Worm (Caenorhabditis elegans) whole organism, L1 larva: ENCODE results near the gene flor-1.

Experiments used
- C04F5.9 ChIP-seq: sonication (generic microtip); optimal IDR thresholded peaks from 2 replicates; lab custom pipeline; 2016; ENCODE audit warnings: missing genetic modification characterization, missing compliant biosample characterization
- F16B12.6 ChIP-seq: fragments of 150-350 bp; optimal IDR thresholded peaks from 2 replicates; lab custom pipeline; 2014; ENCODE audit warnings: missing biosample characterization, missing genetic modification characterization
- Y116A8C.19 ChIP-seq: sonication (generic microtip); optimal IDR thresholded peaks from 2 replicates; lab custom pipeline; 2016; ENCODE audit warnings: missing compliant biosample characterization, missing genetic modification characterization, borderline replicate concordance
- alr-1 ChIP-seq: fragments of 200-800 bp; sonication (Bioruptor generic); optimal IDR thresholded peaks from 2 replicates; lab custom pipeline; 2018; ENCODE audit warnings: borderline replicate concordance, mild to moderate bottlenecking, missing genetic modification characterization, missing compliant biosample characterization
- blmp-1 ChIP-seq: fragments of 150-350 bp; optimal IDR thresholded peaks from 2 replicates; lab custom pipeline; 2014; ENCODE audit warnings: missing biosample characterization, missing genetic modification characterization
- ceh-63 ChIP-seq: fragments of 200-800 bp; sonication (Bioruptor generic); optimal IDR thresholded peaks from 2 replicates; lab custom pipeline; 2018; ENCODE audit warnings: mild to moderate bottlenecking, missing genetic modification characterization, missing compliant biosample characterization
- ceh-8 ChIP-seq: fragments of 200-800 bp; sonication (Bioruptor generic); optimal IDR thresholded peaks from 2 replicates; lab custom pipeline; 2018; ENCODE audit warnings: mild to moderate bottlenecking, missing genetic modification characterization, moderate library complexity, missing compliant biosample characterization
- ceh-82 ChIP-seq, 3 experiments: fragments of 150-350 bp in 1 of 3; sonication (generic microtip) in 2 of 3; optimal IDR thresholded peaks; 2 replicates each; lab custom pipeline; 2014 to 2017; ENCODE audit warnings: missing biosample characterization in 3 of 3, missing genetic modification characterization in 3 of 3
- ceh-88 ChIP-seq: fragments of 200-800 bp; sonication (Bioruptor generic); IDR thresholded peaks from 2 replicates; pipeline ENCODE4 v1.3.6; 2022; ENCODE audit warnings: missing genetic modification characterization, missing compliant biosample characterization
- ceh-90 ChIP-seq: sonication (generic microtip); optimal IDR thresholded peaks from 2 replicates; lab custom pipeline; 2016; ENCODE audit warnings: missing genetic modification characterization, missing compliant biosample characterization
- ces-1 ChIP-seq: fragments of 150-350 bp; optimal IDR thresholded peaks from 2 replicates; lab custom pipeline; 2014; ENCODE audit warnings: missing biosample characterization, missing genetic modification reagents, missing genetic modification characterization
- dpl-1 ChIP-seq, 3 experiments: fragments of 150-350 bp in 2 of 3; sonication (generic microtip) in 1 of 3; optimal IDR thresholded peaks; 2 replicates each; lab custom pipeline; 2014 to 2017; ENCODE audit warnings: missing biosample characterization in 3 of 3, missing genetic modification characterization in 3 of 3, missing genetic modification reagents in 3 of 3
- efl-1 ChIP-seq, 4 experiments: fragments of 150-350 bp; optimal IDR thresholded peaks in 3 of 4; peaks in 1 of 4; 1 replicate in 1 of 4; 2 replicates in 3 of 4; lab custom pipeline; 2014; ENCODE audit warnings: missing biosample characterization in 2 of 4, missing genetic modification characterization in 2 of 4, missing genetic modification reagents in 2 of 4
- efl-3 ChIP-seq: fragments of 200-800 bp; sonication (Bioruptor generic); optimal IDR thresholded peaks from 2 replicates; lab custom pipeline; 2018; ENCODE audit warnings: mild to moderate bottlenecking, missing genetic modification characterization, missing compliant biosample characterization
- fkh-4 ChIP-seq: sonication (generic microtip); optimal IDR thresholded peaks from 2 replicates; lab custom pipeline; 2016; ENCODE audit warnings: missing compliant biosample characterization, missing genetic modification characterization, borderline replicate concordance
- fkh-8 ChIP-seq: sonication (generic microtip); optimal IDR thresholded peaks from 2 replicates; lab custom pipeline; 2016; ENCODE audit warnings: mild to moderate bottlenecking, missing genetic modification characterization, missing compliant biosample characterization
- fos-1 ChIP-seq: fragments of 150-350 bp; optimal IDR thresholded peaks from 2 replicates; lab custom pipeline; 2014; ENCODE audit warnings: missing biosample characterization, missing genetic modification characterization
- grh-1 ChIP-seq: fragments of 200-800 bp; sonication (Bioruptor generic); IDR thresholded peaks from 2 replicates; pipeline ENCODE4 v1.3.6; 2022; ENCODE audit warnings: missing genetic modification reagents, missing genetic modification characterization, missing compliant biosample characterization
- hlh-17 ChIP-seq: fragments of 200-800 bp; sonication (Bioruptor generic); optimal IDR thresholded peaks from 2 replicates; lab custom pipeline; 2018; ENCODE audit warnings: missing genetic modification characterization, mild to moderate bottlenecking, missing compliant biosample characterization, moderate library complexity, borderline replicate concordance
- hlh-4 ChIP-seq: sonication (generic microtip); optimal IDR thresholded peaks from 2 replicates; lab custom pipeline; 2016; ENCODE audit warnings: mild to moderate bottlenecking, missing genetic modification characterization, missing compliant biosample characterization
- hpl-2 ChIP-seq: fragments of 150-350 bp; optimal IDR thresholded peaks from 2 replicates; lab custom pipeline; 2014; ENCODE audit warnings: missing biosample characterization, missing genetic modification reagents, missing genetic modification characterization
- irx-1 ChIP-seq: sonication (generic microtip); optimal IDR thresholded peaks from 2 replicates; lab custom pipeline; 2016; ENCODE audit warnings: missing genetic modification characterization, missing compliant biosample characterization
- jun-1 ChIP-seq: fragments of 150-350 bp; optimal IDR thresholded peaks from 2 replicates; lab custom pipeline; 2014; ENCODE audit warnings: missing biosample characterization, missing genetic modification reagents, missing genetic modification characterization
- lin-14 ChIP-seq: fragments of 200-800 bp; sonication (Bioruptor generic); optimal IDR thresholded peaks from 2 replicates; lab custom pipeline; 2018; ENCODE audit warnings: mild to moderate bottlenecking, missing genetic modification characterization, moderate library complexity, missing compliant biosample characterization
- lin-15B ChIP-seq: fragments of 150-350 bp; sonication (generic microtip); optimal IDR thresholded peaks from 3 replicates; lab custom pipeline; 2014; ENCODE audit warnings: missing biosample characterization, missing genetic modification characterization
- lin-35 ChIP-seq, 2 experiments: fragments of 150-350 bp; optimal IDR thresholded peaks; 2 replicates each; lab custom pipeline; 2014; ENCODE audit warnings: missing biosample characterization in 2 of 2, missing genetic modification characterization in 2 of 2, missing genetic modification reagents in 2 of 2
- lin-39 ChIP-seq: fragments of 150-350 bp; optimal IDR thresholded peaks from 2 replicates; lab custom pipeline; 2014; ENCODE audit warnings: missing biosample characterization, missing genetic modification reagents, missing genetic modification characterization
- lir-3 ChIP-seq: sonication (generic microtip); optimal IDR thresholded peaks from 2 replicates; lab custom pipeline; 2016; ENCODE audit warnings: mild to moderate bottlenecking, missing genetic modification characterization, moderate library complexity, missing compliant biosample characterization; ENCODE audit not compliant: poor library complexity
- mab-9 ChIP-seq: fragments of 200-800 bp; sonication (Bioruptor generic); IDR thresholded peaks from 2 replicates; pipeline ENCODE4 v1.3.6; 2022; ENCODE audit warnings: missing genetic modification reagents, missing genetic modification characterization, missing compliant biosample characterization
- nhr-237 ChIP-seq: fragments of 150-350 bp; optimal IDR thresholded peaks from 2 replicates; lab custom pipeline; 2014; ENCODE audit warnings: missing biosample characterization, missing genetic modification characterization
- nhr-47 ChIP-seq: sonication (generic microtip); optimal IDR thresholded peaks from 2 replicates; lab custom pipeline; 2016; ENCODE audit warnings: mild to moderate bottlenecking, missing genetic modification characterization, moderate library complexity, missing compliant biosample characterization
- nhr-71 ChIP-seq: sonication (generic microtip); optimal IDR thresholded peaks from 2 replicates; lab custom pipeline; 2016; ENCODE audit warnings: mild to moderate bottlenecking, missing genetic modification characterization, moderate library complexity, missing compliant biosample characterization
- nhr-84 ChIP-seq: sonication (generic microtip); optimal IDR thresholded peaks from 2 replicates; lab custom pipeline; 2017; ENCODE audit warnings: missing biosample characterization, missing genetic modification characterization
- nhr-85 ChIP-seq: sonication (generic microtip); peaks from one replicate; lab custom pipeline; 2016; ENCODE audit warnings: missing genetic modification characterization, inconsistent platforms, missing compliant biosample characterization
- pqm-1 ChIP-seq: sonication (generic microtip); optimal IDR thresholded peaks from 3 replicates; lab custom pipeline; 2017; ENCODE audit warnings: missing biosample characterization, missing genetic modification characterization
- snpc-4 ChIP-seq: fragments of 150-350 bp; optimal IDR thresholded peaks from 2 replicates; lab custom pipeline; 2014; ENCODE audit warnings: missing biosample characterization, missing genetic modification characterization
- snu-23 ChIP-seq: sonication (generic microtip); optimal IDR thresholded peaks from 2 replicates; lab custom pipeline; 2016; ENCODE audit warnings: missing genetic modification characterization, missing compliant biosample characterization
- sox-4 ChIP-seq: sonication (generic microtip); optimal IDR thresholded peaks from 2 replicates; lab custom pipeline; 2016; ENCODE audit warnings: missing genetic modification characterization, missing compliant biosample characterization
- sptf-1 ChIP-seq: fragments of 150-350 bp; optimal IDR thresholded peaks from 2 replicates; lab custom pipeline; 2014; ENCODE audit warnings: missing biosample characterization, missing genetic modification characterization
- swsn-7 ChIP-seq: sonication (generic microtip); optimal IDR thresholded peaks from 2 replicates; lab custom pipeline; 2016; ENCODE audit warnings: missing genetic modification characterization, missing compliant biosample characterization
- tbx-2 ChIP-seq: sonication (generic microtip); optimal IDR thresholded peaks from 2 replicates; lab custom pipeline; 2016; ENCODE audit warnings: missing genetic modification characterization, missing compliant biosample characterization
- tlp-1 ChIP-seq: fragments of 150-350 bp; optimal IDR thresholded peaks from 2 replicates; lab custom pipeline; 2014; ENCODE audit warnings: missing biosample characterization, missing genetic modification characterization
- unc-130 ChIP-seq: fragments of 150-350 bp; optimal IDR thresholded peaks from 2 replicates; lab custom pipeline; 2017; ENCODE audit warnings: missing biosample characterization, missing genetic modification characterization, inconsistent platforms
- unc-30 ChIP-seq: sonication (generic microtip); optimal IDR thresholded peaks from 2 replicates; lab custom pipeline; 2017; ENCODE audit warnings: missing biosample characterization, missing genetic modification characterization
- unc-62 ChIP-seq: fragments of 150-350 bp; optimal IDR thresholded peaks from 2 replicates; lab custom pipeline; 2014; ENCODE audit warnings: missing biosample characterization, missing genetic modification reagents, missing genetic modification characterization
- unc-86 ChIP-seq: sonication (generic microtip); optimal IDR thresholded peaks from 2 replicates; lab custom pipeline; 2016; ENCODE audit warnings: missing genetic modification characterization, missing compliant biosample characterization
- unc-98 ChIP-seq: fragments of 200-800 bp; sonication (Bioruptor generic); IDR thresholded peaks from 2 replicates; pipeline ENCODE4 v1.3.6; 2022; ENCODE audit warnings: missing genetic modification characterization, missing compliant biosample characterization
- xbp-1 ChIP-seq: sonication (generic microtip); optimal IDR thresholded peaks from 2 replicates; lab custom pipeline; 2016; ENCODE audit warnings: missing genetic modification characterization, missing compliant biosample characterization
- zag-1 ChIP-seq: fragments of 150-350 bp; optimal IDR thresholded peaks from 2 replicates; lab custom pipeline; 2014; ENCODE audit warnings: missing biosample characterization, missing genetic modification characterization
- zip-4 ChIP-seq: fragments of 200-800 bp; sonication (Bioruptor generic); optimal IDR thresholded peaks from 2 replicates; lab custom pipeline; 2018; ENCODE audit warnings: mild to moderate bottlenecking, missing genetic modification characterization, moderate library complexity, missing compliant biosample characterization
- ztf-11 ChIP-seq, 2 experiments: sonication (generic microtip); optimal IDR thresholded peaks; 2 replicates each; lab custom pipeline; 2016 to 2017; ENCODE audit warnings: missing genetic modification characterization in 2 of 2, missing biosample characterization in 1 of 2, missing compliant biosample characterization in 1 of 2
- ztf-4 ChIP-seq: fragments of 150-350 bp; optimal IDR thresholded peaks from 2 replicates; lab custom pipeline; 2014; ENCODE audit warnings: missing biosample characterization, missing genetic modification characterization

flor-1 gene

DNA sequence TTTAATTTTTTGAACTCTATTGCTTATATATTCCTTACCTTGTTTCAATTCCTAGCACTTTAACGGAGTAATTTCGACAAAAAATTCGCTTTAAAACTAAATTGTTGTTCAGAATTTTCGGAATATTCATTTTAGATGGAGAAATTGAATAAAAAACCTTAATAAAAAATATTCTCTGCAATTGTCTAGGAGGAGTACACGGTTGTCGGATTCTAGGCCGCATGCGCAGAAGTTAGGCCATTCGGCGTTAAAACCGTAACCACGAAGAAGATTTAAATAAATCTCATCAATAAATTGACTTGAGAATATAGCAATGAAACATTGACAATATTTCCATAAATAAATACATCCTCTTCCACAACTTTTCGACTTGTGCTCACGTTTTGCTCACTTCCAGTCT, 37.1 kb downstream of the flor-1 start, which contains the start of the genes C01G10.10 and C01G10.9:
Gene C01G10.10, minus strand, starts transcription at position 151 of the 400 bp plus-strand sequence.
Gene C01G10.9, plus strand, starts transcription at position 240 of the 400 bp plus-strand sequence.
- TF ChIP-seq ceh-90 (peak; percentile 92), mab-9 (GFP tag; lab: Robert Waterston, UW) (peak; percentile 78; the same call in 1 of the 2 replicates), lir-3 (peak; percentile 96), sox-4 (tag; lab: Kevin White, UChicago) (peak; percentile 90), fos-1 (tag; lab: Kevin White, UChicago) (no peak), alr-1 (tag; lab: Kevin White, UChicago) (no peak), nhr-237 (tag; lab: Kevin White, UChicago) (no peak), Y116A8C.19 (tag; lab: Kevin White, UChicago) (peak; percentile 70), dpl-1 (GFP tag; optimal IDR thresholded peaks at IDR 0.05; lab: Kevin White, UChicago) (peak; percentile 45 to 67 (median 56)), unc-130 (peak; percentile 34), xbp-1 (tag; lab: Kevin White, UChicago) (peak; percentile 77), ztf-4 (no peak), C04F5.9 (tag; lab: Kevin White, UChicago) (peak; percentile 83), grh-1 (0 out of 2 replicates have a peak, but pooled peaks have one; percentile 34), sptf-1 (tag; lab: Kevin White, UChicago) (no peak), unc-30 (tag; lab: Kevin White, UChicago) (no peak), nhr-71 (tag; lab: Kevin White, UChicago) (peak; percentile 87), irx-1 (peak; percentile 93), hlh-17 (GFP tag; lab: Kevin White, UChicago) (no peak), lin-39 (tag; lab: Kevin White, UChicago) (no peak), unc-62 (GFP tag; lab: Kevin White, UChicago) (no peak), swsn-7 (peak; percentile 83), F16B12.6 (tag; lab: Kevin White, UChicago) (no peak), lin-35 (GFP tag; optimal IDR thresholded peaks at IDR 0.05; lab: Kevin White, UChicago) (peak; percentile 21 to 46), snpc-4 (peak; percentile 50), nhr-84 (tag; lab: Kevin White, UChicago) (no peak), nhr-47 (tag; lab: Kevin White, UChicago) (peak; percentile 86), hpl-2 (GFP tag; lab: Kevin White, UChicago) (no peak), ceh-82 (tag; optimal IDR thresholded peaks at IDR 0.05; lab: Kevin White, UChicago) (peak; percentile 28 to 32 (median 30)), ztf-11 (tag; optimal IDR thresholded peaks at IDR 0.05; lab: Kevin White, UChicago) (peak in 1 of 2 experiments; percentile 95), zip-4 (peak; percentile 20), unc-98 (peak; percentile 58; the same call in 1 of the 2 replicates), ceh-63 (GFP tag; lab: Kevin White, UChicago) (no peak), tbx-2 (peak; percentile 87), ceh-8 (no peak), lin-14 (GFP tag; lab: Kevin White, UChicago) (peak; percentile 69), efl-3 (GFP tag; lab: Kevin White, UChicago) (peak; percentile 54), snu-23 (GFP tag; lab: Kevin White, UChicago) (peak; percentile 86), hlh-4 (tag; lab: Kevin White, UChicago) (peak; percentile 80), fkh-8 (peak; percentile 53), blmp-1 (tag; lab: Kevin White, UChicago) (peak; percentile 51), nhr-85 (tag; lab: Kevin White, UChicago) (peak; percentile 93), ceh-88 (GFP tag; lab: Robert Waterston, UW) (no peak), jun-1 (tag; lab: Kevin White, UChicago) (peak; percentile 29), lin-15B (no peak), fkh-4 (tag; lab: Kevin White, UChicago) (peak; percentile 94), efl-1 (optimal IDR thresholded peaks at IDR 0.05; lab: Kevin White, UChicago) (peak; percentile 40 to 68), efl-1 (GFP tag; optimal IDR thresholded peaks at IDR 0.05 in 1 of 2; lab: Kevin White, UChicago) (peak; percentile 52 to 95), pqm-1 (no peak), zag-1 (no peak), ces-1 (GFP tag; lab: Kevin White, UChicago) (no peak), tlp-1 (tag; lab: Kevin White, UChicago) (no peak), unc-86 (peak; percentile 46)
